Worm (Caenorhabditis elegans): ENCODE measurements around the gene C47E12.2.
A peak's percentile ranks its signal among the peaks of the same experiment; 100 is the strongest.

The C47E12.2 gene

ce11 chrIV:10001748-10002147 lies 1.6 kb downstream of the C47E12.2 start, which contains the start of gene C47E12.3:
C47E12.3 (minus strand) TSS chrIV:10001848.
- TF ChIP-seq unc-130 (GFP tag; optimal IDR thresholded peaks at IDR 0.05) (no peak), bed-1 (GFP tag; IDR thresholded peaks at IDR 0.05) (no peak), F33H1.4 (GFP tag; IDR thresholded peaks at IDR 0.05) (no peak), bed-2 (GFP tag; IDR thresholded peaks at IDR 0.05) (no peak), hsf-1 (GFP tag; IDR thresholded peaks at IDR 0.05) (no peak), ZK185.1 (tag; optimal IDR thresholded peaks at IDR 0.05; ENCODE audit: poor library complexity, severe bottlenecking) (no peak), dpl-1 (GFP tag; optimal IDR thresholded peaks at IDR 0.05) (no peak), die-1 (tag; optimal IDR thresholded peaks at IDR 0.05) (no peak), tlf-1 (GFP tag; optimal IDR thresholded peaks at IDR 0.05) (no peak), B0035.1 (tag; optimal IDR thresholded peaks at IDR 0.05) (no peak), nfyb-1 (GFP tag; IDR thresholded peaks at IDR 0.05) (no peak), ztf-22 (GFP tag; optimal IDR thresholded peaks at IDR 0.05) (no peak), tbp1 (GFP tag; optimal IDR thresholded peaks at IDR 0.05) (no peak)

ce11 chrIV:9998487-9999218 lies 4.6 kb downstream of the C47E12.2 start, which contains the start of gene pyp-1:
pyp-1 (minus strand) TSS chrIV:9998925.
- TF ChIP-seq mcd-1 (GFP tag; IDR thresholded peaks at IDR 0.05), result 0 out of 2 replicates have a peak, but pooled peaks have one; percentile 4
- TF ChIP-seq madf-6 (GFP tag; IDR thresholded peaks at IDR 0.05), result peak; percentile 98
- no peak for TF ChIP-seq cebp-1 (GFP tag; IDR thresholded peaks at IDR 0.05)
- TF ChIP-seq cebp-1 (tag; optimal IDR thresholded peaks at IDR 0.05), result peak; percentile 31
- TF ChIP-seq ceh-91 (GFP tag; IDR thresholded peaks at IDR 0.05), result peak; percentile 50; the same call in 1 of the 2 replicates
- 0 out of 2 replicates have a peak, but pooled peaks have one; percentile 19 for TF ChIP-seq D2030.7 (GFP tag; IDR thresholded peaks at IDR 0.05)
- peak; percentile 7 for TF ChIP-seq K12H6.12 (tag; optimal IDR thresholded peaks at IDR 0.05)
- TF ChIP-seq efl-1 (GFP tag; optimal IDR thresholded peaks at IDR 0.05), result peak; percentile 27
- TF ChIP-seq snpc-3.4 (tag; optimal IDR thresholded peaks at IDR 0.05), result no peak
- no peak for TF ChIP-seq F37B4.10 (GFP tag; IDR thresholded peaks at IDR 0.05)
- TF ChIP-seq xnd-1 (tag; optimal IDR thresholded peaks at IDR 0.05), result peak; percentile 85
- peak; percentile 23 for TF ChIP-seq dpl-1 (GFP tag; optimal IDR thresholded peaks at IDR 0.05)
- no peak for TF ChIP-seq ztf-28 (GFP tag; IDR thresholded peaks at IDR 0.05)
- TF ChIP-seq attf-3 (GFP tag; conservative IDR thresholded peaks at IDR 0.05), result no peak
- peak; percentile 46; the same call in 1 of the 2 replicates for TF ChIP-seq F33H1.4 (GFP tag; IDR thresholded peaks at IDR 0.05)
- TF ChIP-seq aptf-2 (GFP tag; conservative IDR thresholded peaks at IDR 0.05), result no peak
- 0 out of 2 replicates have a peak, but pooled peaks have one; percentile 10 for TF ChIP-seq pbrm-1 (GFP tag; IDR thresholded peaks at IDR 0.05)
- 0 out of 2 replicates have a peak, but pooled peaks have one; percentile 24 for TF ChIP-seq rcor-1 (GFP tag; IDR thresholded peaks at IDR 0.05)
- TF ChIP-seq F49E8.2 (tag; optimal IDR thresholded peaks at IDR 0.05; ENCODE audit: insufficient read depth), result peak; percentile 8
- TF ChIP-seq F23B12.7 (tag; optimal IDR thresholded peaks at IDR 0.05; ENCODE audit: insufficient read depth), result peak; percentile 17
- TF ChIP-seq lsl-1 (GFP tag; optimal IDR thresholded peaks at IDR 0.05), result peak; percentile 89
- TF ChIP-seq nhr-80 (tag; optimal IDR thresholded peaks at IDR 0.05), result peak; percentile 18
- TF ChIP-seq lin-35 (GFP tag; optimal IDR thresholded peaks at IDR 0.05), result peak in 1 of 3 experiments; percentile 31
- TF ChIP-seq madf-8 (GFP tag; conservative IDR thresholded peaks at IDR 0.05), result peak; percentile 98

All from whole organism, young adult.